Worm (Caenorhabditis elegans) whole organism, L2 larva: ENCODE data around the gene F56A8.4.

Experiments used
- F13H6.1 ChIP-seq: sonication (generic microtip); optimal IDR thresholded peaks from 2 replicates; lab custom pipeline; 2016; ENCODE audit warnings: missing genetic modification characterization, missing compliant biosample characterization
- fos-1 ChIP-seq: fragments of 150-350 bp; optimal IDR thresholded peaks from 2 replicates; lab custom pipeline; 2014; ENCODE audit warnings: missing biosample characterization, missing genetic modification characterization
- lin-39 ChIP-seq: fragments of 150-350 bp; optimal IDR thresholded peaks from 2 replicates; lab custom pipeline; 2014; ENCODE audit warnings: missing biosample characterization, missing genetic modification reagents, missing genetic modification characterization
- mdl-1 ChIP-seq, 2 experiments: fragments of 150-350 bp in 1 of 2; sonication (generic microtip) in 1 of 2; optimal IDR thresholded peaks; 2 replicates each; lab custom pipeline; 2017; ENCODE audit warnings: missing biosample characterization in 2 of 2, missing genetic modification characterization in 2 of 2
- nhr-10 ChIP-seq: sonication (generic microtip); optimal IDR thresholded peaks from 2 replicates; lab custom pipeline; 2017; ENCODE audit warnings: missing biosample characterization, missing genetic modification characterization
- nhr-12 ChIP-seq: fragments of 150-350 bp; optimal IDR thresholded peaks from 2 replicates; lab custom pipeline; 2014; ENCODE audit warnings: missing biosample characterization, missing genetic modification characterization
- snpc-4 ChIP-seq: fragments of 150-350 bp; optimal IDR thresholded peaks from 2 replicates; lab custom pipeline; 2014; ENCODE audit warnings: missing biosample characterization, missing genetic modification characterization
- unc-39 ChIP-seq: fragments of 150-350 bp; optimal IDR thresholded peaks from 2 replicates; lab custom pipeline; 2014; ENCODE audit warnings: missing biosample characterization, missing genetic modification characterization
- unc-62 ChIP-seq: fragments of 150-350 bp; optimal IDR thresholded peaks from 2 replicates; lab custom pipeline; 2014; ENCODE audit warnings: missing biosample characterization, missing genetic modification reagents, missing genetic modification characterization

ce11 chrIII:13305537-13305936, 42.5 kb downstream of the F56A8.4 start:
- TF ChIP-seq unc-62 (no peak), mdl-1 (tag; optimal IDR thresholded peaks at IDR 0.05; lab: Kevin White, UChicago) (no peak), nhr-12 (tag; lab: Kevin White, UChicago) (no peak), unc-39 (tag; lab: Kevin White, UChicago) (no peak), F13H6.1 (tag; lab: Kevin White, UChicago) (no peak), fos-1 (tag; lab: Kevin White, UChicago) (no peak), nhr-10 (tag; lab: Kevin White, UChicago) (no peak), lin-39 (no peak), snpc-4 (no peak)
